Worm (Caenorhabditis elegans) whole organism, young adult: ENCODE data around the gene T10H10.2.

Experiments used
- B0035.1 ChIP-seq: sonication (generic microtip); optimal IDR thresholded peaks from 2 replicates; lab custom pipeline; 2016; ENCODE audit warnings: missing genetic modification characterization, mild to moderate bottlenecking, missing compliant biosample characterization, missing genotype, missing genetic modification reagents
- F10E7.11 ChIP-seq: sonication (generic microtip); optimal IDR thresholded peaks from 2 replicates; lab custom pipeline; 2017; ENCODE audit warnings: mild to moderate bottlenecking, missing genetic modification characterization, moderate library complexity, missing compliant biosample characterization
- F22D6.2 ChIP-seq: sonication (generic microtip); optimal IDR thresholded peaks from 2 replicates; lab custom pipeline; 2016; ENCODE audit warnings: mild to moderate bottlenecking, missing genetic modification characterization, missing compliant biosample characterization
- F55B11.4 ChIP-seq: sonication (generic microtip); optimal IDR thresholded peaks from 2 replicates; lab custom pipeline; 2016; ENCODE audit warnings: missing compliant biosample characterization, missing genetic modification characterization, borderline replicate concordance; ENCODE audit not compliant: insufficient read depth
- K12H6.12 ChIP-seq: fragments of 200-800 bp; sonication (Bioruptor generic); optimal IDR thresholded peaks from 2 replicates; lab custom pipeline; 2018; ENCODE audit warnings: mild to moderate bottlenecking, missing genetic modification characterization, missing compliant biosample characterization
- Y53F4B.3 ChIP-seq: fragments of 200-800 bp; sonication (Bioruptor generic); IDR thresholded peaks from 2 replicates; pipeline ENCODE4 v1.3.6; 2022; ENCODE audit warnings: missing genetic modification reagents, missing genetic modification characterization, missing compliant biosample characterization
- ZK185.1 ChIP-seq: sonication (generic microtip); optimal IDR thresholded peaks from 2 replicates; lab custom pipeline; 2016; ENCODE audit warnings: mild to moderate bottlenecking, missing genetic modification characterization, missing compliant biosample characterization; ENCODE audit not compliant: poor library complexity, severe bottlenecking
- bed-2 ChIP-seq: fragments of 200-800 bp; sonication (Bioruptor generic); IDR thresholded peaks from 2 replicates; pipeline ENCODE4 v1.3.6; 2022; ENCODE audit warnings: missing genetic modification reagents, missing genetic modification characterization, missing compliant biosample characterization
- cebp-1 ChIP-seq, 2 experiments: fragments of 200-800 bp in 1 of 2; sonication (Bioruptor generic) in 1 of 2; sonication (generic microtip) in 1 of 2; IDR thresholded peaks in 1 of 2; optimal IDR thresholded peaks in 1 of 2; 2 replicates each; pipeline versions ENCODE4 v1.3.6 to Lab custom; 2017 to 2022; ENCODE audit warnings: missing compliant biosample characterization in 2 of 2, missing genetic modification characterization in 2 of 2, mild to moderate bottlenecking in 1 of 2, missing genetic modification reagents in 1 of 2, moderate library complexity in 1 of 2
- cebp-2 ChIP-seq: fragments of 200-800 bp; sonication (Bioruptor generic); IDR thresholded peaks from 2 replicates; pipeline ENCODE4 v1.3.6; 2022; ENCODE audit warnings: missing genetic modification characterization, missing compliant biosample characterization
- ceh-100 ChIP-seq: fragments of 200-800 bp; sonication (Bioruptor generic); IDR thresholded peaks from 2 replicates; pipeline ENCODE4 v1.3.6; 2022; ENCODE audit warnings: missing genetic modification reagents, missing genetic modification characterization, missing compliant biosample characterization
- efl-1 ChIP-seq: fragments of 150-350 bp; optimal IDR thresholded peaks from 2 replicates; lab custom pipeline; 2014; ENCODE audit warnings: missing biosample characterization, missing genetic modification reagents, missing genetic modification characterization
- egl-44 ChIP-seq: fragments of 200-800 bp; sonication (Bioruptor generic); IDR thresholded peaks from 2 replicates; pipeline ENCODE4 v1.3.6; 2022; ENCODE audit warnings: missing genetic modification reagents, missing genetic modification characterization, missing compliant biosample characterization
- fkh-3 ChIP-seq: sonication (generic microtip); optimal IDR thresholded peaks from 2 replicates; lab custom pipeline; 2016; ENCODE audit warnings: mild to moderate bottlenecking, missing genetic modification characterization, missing compliant biosample characterization
- hlh-26 ChIP-seq: fragments of 200-800 bp; sonication (Bioruptor generic); conservative IDR thresholded peaks from 2 replicates; pipeline ENCODE4 v1.3.6; 2022; ENCODE audit warnings: missing genetic modification reagents, missing genetic modification characterization, missing compliant biosample characterization
- lin-26 ChIP-seq: fragments of 200-800 bp; sonication (Bioruptor generic); IDR thresholded peaks from 2 replicates; pipeline ENCODE4 v1.3.6; 2022; ENCODE audit warnings: missing genetic modification reagents, missing genetic modification characterization, missing compliant biosample characterization
- lsl-1 ChIP-seq: fragments of 200-800 bp; sonication (Bioruptor generic); optimal IDR thresholded peaks from 2 replicates; lab custom pipeline; 2018; ENCODE audit warnings: mild to moderate bottlenecking, missing genetic modification characterization, moderate library complexity, missing compliant biosample characterization
- madf-3 ChIP-seq: fragments of 200-800 bp; sonication (Bioruptor generic); IDR thresholded peaks from 2 replicates; pipeline ENCODE4 v1.3.6; 2022; ENCODE audit warnings: missing genetic modification reagents, missing genetic modification characterization, missing compliant biosample characterization
- madf-6 ChIP-seq: fragments of 200-800 bp; sonication (Bioruptor generic); IDR thresholded peaks from 2 replicates; pipeline ENCODE4 v1.3.6; 2022; ENCODE audit warnings: missing genetic modification reagents, missing genetic modification characterization, missing compliant biosample characterization
- nfya-2 ChIP-seq: fragments of 200-800 bp; sonication (Bioruptor generic); IDR thresholded peaks from 2 replicates; pipeline ENCODE4 v1.3.6; 2022; ENCODE audit warnings: missing genetic modification reagents, missing genetic modification characterization, missing compliant biosample characterization
- nhr-120 ChIP-seq: fragments of 200-800 bp; sonication (Bioruptor generic); IDR thresholded peaks from 2 replicates; pipeline ENCODE4 v1.3.6; 2022; ENCODE audit warnings: missing genetic modification characterization, missing compliant biosample characterization
- nhr-80 ChIP-seq: sonication (generic microtip); optimal IDR thresholded peaks from 2 replicates; lab custom pipeline; 2016; ENCODE audit warnings: missing genetic modification characterization, missing compliant biosample characterization
- nhr-90 ChIP-seq: sonication (generic microtip); optimal IDR thresholded peaks from 2 replicates; lab custom pipeline; 2016; ENCODE audit warnings: missing genotype, mild to moderate bottlenecking, missing genetic modification characterization, missing compliant biosample characterization
- rcor-1 ChIP-seq: fragments of 200-800 bp; sonication (Bioruptor generic); IDR thresholded peaks from 2 replicates; pipeline ENCODE4 v1.3.6; 2022; ENCODE audit warnings: missing genetic modification reagents, missing genetic modification characterization, missing compliant biosample characterization
- snpc-1.1 ChIP-seq: sonication (generic microtip); optimal IDR thresholded peaks from 2 replicates; lab custom pipeline; 2017; ENCODE audit warnings: missing genetic modification characterization, mild to moderate bottlenecking, missing compliant biosample characterization, antibody characterized with exemption, moderate library complexity, missing genotype, missing genetic modification reagents; ENCODE audit not compliant: insufficient read depth
- snpc-1.3 ChIP-seq: sonication (generic microtip); optimal IDR thresholded peaks from 2 replicates; lab custom pipeline; 2017; ENCODE audit warnings: missing genetic modification characterization, mild to moderate bottlenecking, missing compliant biosample characterization, antibody characterized with exemption, moderate library complexity, missing genotype, missing genetic modification reagents; ENCODE audit not compliant: insufficient read depth
- snpc-3.4 ChIP-seq: sonication (generic microtip); optimal IDR thresholded peaks from 2 replicates; lab custom pipeline; 2017; ENCODE audit warnings: missing genetic modification characterization, mild to moderate bottlenecking, missing compliant biosample characterization, antibody characterized with exemption, moderate library complexity, missing genotype, missing genetic modification reagents
- somi-1 ChIP-seq: fragments of 200-800 bp; sonication (Bioruptor generic); optimal IDR thresholded peaks from 2 replicates; lab custom pipeline; 2018; ENCODE audit warnings: mild to moderate bottlenecking, missing genetic modification characterization, missing compliant biosample characterization
- tbp1 ChIP-seq: fragments of 200-800 bp; sonication (Bioruptor generic); optimal IDR thresholded peaks from 2 replicates; lab custom pipeline; 2018; ENCODE audit warnings: mild to moderate bottlenecking, missing genetic modification characterization, missing compliant biosample characterization
- tlf-1 ChIP-seq: fragments of 200-800 bp; sonication (Bioruptor generic); optimal IDR thresholded peaks from 2 replicates; lab custom pipeline; 2018; ENCODE audit warnings: mild to moderate bottlenecking, missing genetic modification characterization, missing compliant biosample characterization
- xnd-1 ChIP-seq: sonication (generic microtip); optimal IDR thresholded peaks from 2 replicates; lab custom pipeline; 2016; ENCODE audit warnings: missing genotype, missing genetic modification reagents, missing genetic modification characterization, missing compliant biosample characterization
- zfh-2 ChIP-seq: fragments of 200-800 bp; sonication (Bioruptor generic); conservative IDR thresholded peaks from 2 replicates; pipeline ENCODE4 v1.3.6; 2022; ENCODE audit warnings: missing genetic modification reagents, missing genetic modification characterization, missing compliant biosample characterization
- ztf-22 ChIP-seq: fragments of 200-800 bp; sonication (Bioruptor generic); optimal IDR thresholded peaks from 2 replicates; lab custom pipeline; 2018; ENCODE audit warnings: mild to moderate bottlenecking, missing genetic modification characterization, moderate library complexity, missing compliant biosample characterization
- ztf-26 ChIP-seq: sonication (generic microtip); optimal IDR thresholded peaks from 2 replicates; lab custom pipeline; 2017; ENCODE audit warnings: missing genetic modification characterization, missing compliant biosample characterization
- ztf-6 ChIP-seq: fragments of 200-800 bp; sonication (Bioruptor generic); IDR thresholded peaks from 2 replicates; pipeline ENCODE4 v1.3.6; 2022; ENCODE audit warnings: missing genetic modification reagents, missing genetic modification characterization, missing compliant biosample characterization

Gene T10H10.2

DNA sequence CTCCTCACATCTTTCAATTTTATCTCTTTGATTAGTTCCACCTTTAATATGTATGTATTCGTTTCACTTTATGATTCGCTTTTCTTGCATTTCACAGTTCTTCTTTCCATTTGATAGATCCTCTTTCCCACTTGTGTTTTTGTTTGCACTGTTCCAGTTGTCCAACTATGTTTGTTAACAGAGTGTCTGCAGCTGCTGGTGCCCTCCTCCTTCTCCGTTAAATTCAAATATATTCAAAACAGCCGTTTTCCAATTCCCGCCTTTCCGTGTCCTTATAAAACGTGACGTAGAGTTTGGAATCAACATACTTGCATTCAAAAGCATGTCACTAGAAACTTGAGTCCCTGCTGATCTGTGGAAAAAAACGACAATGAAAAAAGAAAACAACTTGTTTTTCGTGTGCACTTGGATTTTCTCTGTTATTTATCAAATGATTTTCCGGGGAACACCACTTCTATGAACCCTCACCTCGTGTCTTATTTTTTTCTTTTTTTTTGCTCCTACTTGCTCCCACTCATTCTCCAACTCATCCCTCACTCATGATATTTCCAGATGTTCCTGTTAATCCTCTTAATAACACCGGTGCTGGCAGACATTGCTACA lies at the start of gene T10H10.2:
TSS of gene T10H10.2 (plus strand) at position 553 of the 603 bp plus-strand sequence.
- TF ChIP-seq ceh-100 = no peak
- no peak for TF ChIP-seq tbp1
- TF ChIP-seq fkh-3 = no peak
- TF ChIP-seq lin-26 (GFP tag; lab: Robert Waterston, UW) = no peak
- TF ChIP-seq ztf-22 (GFP tag; lab: Kevin White, UChicago) = no peak
- no peak for TF ChIP-seq cebp-1 (GFP tag; IDR thresholded peaks at IDR 0.05; lab: Robert Waterston, UW)
- no peak for TF ChIP-seq cebp-1 (tag; optimal IDR thresholded peaks at IDR 0.05; lab: Kevin White, UChicago)
- no peak for TF ChIP-seq Y53F4B.3 (GFP tag; lab: Robert Waterston, UW)
- no peak for TF ChIP-seq ZK185.1
- TF ChIP-seq madf-3 = no peak
- no peak for TF ChIP-seq somi-1 (GFP tag; lab: Kevin White, UChicago)

DNA sequence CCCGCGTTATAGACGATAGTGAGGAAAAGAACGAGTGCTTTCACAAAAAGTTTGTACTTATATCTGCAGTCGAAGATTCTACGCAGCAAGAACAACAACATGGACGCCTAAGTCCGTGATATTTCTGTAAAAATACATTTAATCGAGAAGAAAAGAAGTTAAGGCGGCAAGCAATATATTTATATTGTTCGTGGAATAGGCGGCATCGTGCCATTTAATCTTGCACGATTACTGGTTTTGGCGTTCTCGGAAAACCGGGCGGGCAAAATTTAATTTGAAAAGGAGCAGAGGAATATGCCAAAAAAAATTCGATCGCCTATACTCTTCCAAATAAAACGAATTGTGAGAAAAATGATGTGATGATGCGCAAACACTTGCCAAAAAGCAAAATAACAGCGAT lies 47.6 kb upstream of the T10H10.2 start, which contains the start of gene AH9.1:
TSS of gene AH9.1 (minus strand) at position 101 of the 400 bp plus-strand sequence.
- TF ChIP-seq snpc-3.4 (tag; lab: Kevin White, UChicago) (no peak), cebp-2 (GFP tag; lab: Robert Waterston, UW) (no peak), F10E7.11 (tag; lab: Kevin White, UChicago) (no peak), madf-6 (GFP tag; lab: Robert Waterston, UW) (no peak), cebp-1 (GFP tag; IDR thresholded peaks at IDR 0.05; lab: Robert Waterston, UW) (no peak), cebp-1 (tag; optimal IDR thresholded peaks at IDR 0.05; lab: Kevin White, UChicago) (no peak), B0035.1 (tag; lab: Kevin White, UChicago) (no peak), F55B11.4 (tag; lab: Kevin White, UChicago) (no peak), bed-2 (no peak), hlh-26 (GFP tag; lab: Robert Waterston, UW) (no peak), madf-3 (no peak), ztf-6 (GFP tag; lab: Robert Waterston, UW) (no peak), lin-26 (GFP tag; lab: Robert Waterston, UW) (no peak)

DNA sequence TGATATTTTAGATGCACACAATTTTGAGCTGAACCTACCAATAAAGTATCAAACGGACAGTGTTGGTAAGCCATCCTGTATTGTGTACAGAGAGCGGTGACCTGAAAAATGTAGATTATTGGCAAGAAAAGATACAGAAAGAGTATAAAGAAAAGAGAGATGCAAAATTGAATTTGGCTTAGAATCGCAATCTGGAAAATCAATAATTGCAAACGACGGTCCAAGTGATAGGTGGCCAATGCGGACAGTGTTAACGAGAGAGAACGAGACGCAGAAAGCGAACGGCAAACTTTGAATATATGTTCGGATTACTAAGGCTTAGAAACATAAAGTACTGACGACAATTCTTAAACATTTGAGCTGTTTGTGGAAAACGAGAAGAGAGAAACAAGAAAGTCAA lies 36.5 kb upstream of the T10H10.2 start, which contains the start of gene crn-4:
TSS of gene crn-4 (minus strand) at position 101 of the 400 bp plus-strand sequence.
- TF ChIP-seq F22D6.2 = no peak
- no peak for TF ChIP-seq nhr-120 (GFP tag; lab: Robert Waterston, UW)

DNA sequence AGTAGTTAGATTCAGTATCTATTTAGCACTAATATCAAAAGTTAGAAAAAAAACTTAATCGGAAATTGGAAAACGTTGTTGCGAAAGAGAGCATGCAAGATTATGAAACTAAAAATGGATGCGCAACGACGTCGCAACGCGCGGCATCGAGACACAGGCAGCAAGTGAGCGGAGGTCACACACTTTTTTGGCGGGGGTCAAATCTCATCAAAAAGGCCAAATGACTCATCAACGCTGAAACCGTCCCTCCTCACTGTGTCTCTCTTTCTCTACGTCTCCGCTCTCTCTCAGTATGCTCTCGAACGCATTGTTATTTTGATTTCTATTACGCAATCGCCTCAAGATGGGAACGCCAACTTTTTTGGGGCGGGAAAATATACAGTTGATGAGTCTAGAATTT lies 36.1 kb upstream of the T10H10.2 start:
- TF ChIP-seq zfh-2 (GFP tag; lab: Robert Waterston, UW) = no peak
- TF ChIP-seq tlf-1 (GFP tag; lab: Kevin White, UChicago) = no peak
- TF ChIP-seq lsl-1 = no peak
- TF ChIP-seq efl-1 = peak; percentile 57
- no peak for TF ChIP-seq cebp-2 (GFP tag; lab: Robert Waterston, UW)
- TF ChIP-seq bed-2 = no peak
- TF ChIP-seq nhr-90 (tag; lab: Kevin White, UChicago) = no peak
- no peak for TF ChIP-seq snpc-1.3 (tag; lab: Kevin White, UChicago)
- TF ChIP-seq K12H6.12 (tag; lab: Kevin White, UChicago) = no peak
- TF ChIP-seq madf-3 = no peak
- TF ChIP-seq nfya-2 (GFP tag; lab: Robert Waterston, UW) = no peak
- no peak for TF ChIP-seq ztf-26 (tag; lab: Kevin White, UChicago)
- no peak for TF ChIP-seq ZK185.1
- no peak for TF ChIP-seq rcor-1 (GFP tag; lab: Robert Waterston, UW)
- TF ChIP-seq egl-44 (GFP tag; lab: Robert Waterston, UW) = no peak
- TF ChIP-seq snpc-1.1 (tag; lab: Kevin White, UChicago) = no peak
- no peak for TF ChIP-seq xnd-1 (tag; lab: Kevin White, UChicago)
- TF ChIP-seq nhr-80 = peak; percentile 11
- TF ChIP-seq cebp-1 (GFP tag; IDR thresholded peaks at IDR 0.05; lab: Robert Waterston, UW) = peak; percentile 60; the same call in 1 of the 2 replicates
- peak; percentile 96 for TF ChIP-seq cebp-1 (tag; optimal IDR thresholded peaks at IDR 0.05; lab: Kevin White, UChicago)
